Worm (Caenorhabditis elegans) whole organism, young adult: ENCODE measurements around the gene cpg-9.

Experiments used
- efl-1 ChIP-seq: fragments of 150-350 bp; optimal IDR thresholded peaks from 2 replicates; lab custom pipeline; 2014; ENCODE audit warnings: missing biosample characterization, missing genetic modification reagents, missing genetic modification characterization
- hrde-1 ChIP-seq: sonication (generic microtip); optimal IDR thresholded peaks from 2 replicates; lab custom pipeline; 2016; ENCODE audit warnings: missing genetic modification characterization, mild to moderate bottlenecking, missing compliant biosample characterization, moderate library complexity, missing genotype, missing genetic modification reagents, borderline replicate concordance
- madf-10 ChIP-seq: sonication (generic microtip); optimal IDR thresholded peaks from 2 replicates; lab custom pipeline; 2016; ENCODE audit warnings: mild to moderate bottlenecking, missing genetic modification characterization, missing compliant biosample characterization
- snpc-4 ChIP-seq, 5 experiments: fragments of 150-350 bp in 1 of 5; sonication (generic microtip) in 4 of 5; optimal IDR thresholded peaks; 2 replicates each; lab custom pipeline; 2014 to 2018; ENCODE audit warnings: missing genetic modification characterization in 5 of 5, missing biosample characterization in 3 of 5, antibody characterized with exemption in 2 of 5, mild to moderate bottlenecking in 2 of 5, missing compliant biosample characterization in 2 of 5, missing genotype in 2 of 5, moderate library complexity in 2 of 5, missing genetic modification reagents in 1 of 5
- tbx-9 ChIP-seq: sonication (generic microtip); optimal IDR thresholded peaks from 2 replicates; lab custom pipeline; 2016; ENCODE audit warnings: borderline replicate concordance, missing genetic modification characterization, inconsistent platforms, missing compliant biosample characterization
- unc-62 ChIP-seq: fragments of 150-350 bp; optimal IDR thresholded peaks from 2 replicates; lab custom pipeline; 2014; ENCODE audit warnings: missing biosample characterization, missing genetic modification reagents, missing genetic modification characterization

DNA sequence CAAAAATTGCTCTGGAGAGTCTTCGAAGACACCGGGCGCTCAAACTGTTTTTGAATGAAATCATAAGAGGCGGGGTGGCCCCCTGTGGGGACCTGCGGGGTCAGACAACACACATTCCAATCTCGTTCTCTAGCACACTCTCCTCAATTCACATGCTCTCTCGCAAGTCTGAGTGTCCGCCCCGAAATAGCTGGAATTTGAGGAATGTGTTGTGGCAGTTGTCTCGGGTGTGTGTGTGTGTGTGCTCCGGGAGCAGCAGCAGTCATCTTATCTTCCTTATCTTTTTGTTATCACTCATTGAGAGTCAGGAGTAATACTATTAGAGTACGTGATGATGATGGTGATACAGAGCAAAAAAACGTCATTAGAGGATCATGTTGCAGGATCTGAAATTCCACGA lies 40.1 kb downstream of the cpg-9 start:
- no peak for TF ChIP-seq efl-1 (GFP tag; lab: Kevin White, UChicago)
- TF ChIP-seq tbx-9, result no peak
- TF ChIP-seq snpc-4 (GFP tag; optimal IDR thresholded peaks at IDR 0.05; lab: Kevin White, UChicago), result no peak
- TF ChIP-seq snpc-4 (tag; optimal IDR thresholded peaks at IDR 0.05; lab: Kevin White, UChicago), result no peak
- no peak for TF ChIP-seq madf-10
- TF ChIP-seq hrde-1, result no peak
- no peak for TF ChIP-seq unc-62 (GFP tag; lab: Kevin White, UChicago)
